Worm (Caenorhabditis elegans): ENCODE measurements around the gene Y54H5A.2.

Y54H5A.2 gene

ce11 chrIII:5102616-5103015 is 46.8 kb downstream of the Y54H5A.2 start, which contains the start of gene F54D8.6:
F54D8.6 (plus strand) TSS chrIII:5102985.
- no peak for TF ChIP-seq hmbx-1 (tag; optimal IDR thresholded peaks at IDR 0.05)
- TF ChIP-seq ama-1 (optimal IDR thresholded peaks at IDR 0.05): no peak
- no peak for TF ChIP-seq B0310.2 (tag; optimal IDR thresholded peaks at IDR 0.05)
- TF ChIP-seq flt-1 (GFP tag; IDR thresholded peaks at IDR 0.05): no peak
- no peak for TF ChIP-seq sea-1 (GFP tag; conservative IDR thresholded peaks at IDR 0.05)
- no peak for TF ChIP-seq hnd-1 (tag; optimal IDR thresholded peaks at IDR 0.05)
- no peak for TF ChIP-seq aly-1 (tag; optimal IDR thresholded peaks at IDR 0.05)
- TF ChIP-seq ceh-13 (GFP tag; optimal IDR thresholded peaks at IDR 0.05): no peak

- no peak for TF ChIP-seq hmg-4 (GFP tag; optimal IDR thresholded peaks at IDR 0.05)
- no peak for TF ChIP-seq scrt-1 (GFP tag; IDR thresholded peaks at IDR 0.05)
- no peak for TF ChIP-seq hnd-1 (tag; optimal IDR thresholded peaks at IDR 0.05)
- no peak for TF ChIP-seq sea-1 (GFP tag; conservative IDR thresholded peaks at IDR 0.05)
- no peak for TF ChIP-seq pes-1 (GFP tag; IDR thresholded peaks at IDR 0.05)
- TF ChIP-seq ama-1 (optimal IDR thresholded peaks at IDR 0.05): no peak
- TF ChIP-seq B0310.2 (tag; optimal IDR thresholded peaks at IDR 0.05): no peak
- no peak for TF ChIP-seq aly-1 (tag; optimal IDR thresholded peaks at IDR 0.05)
- no peak for TF ChIP-seq ceh-13 (GFP tag; optimal IDR thresholded peaks at IDR 0.05)
- TF ChIP-seq tbx-37 (GFP tag; conservative IDR thresholded peaks at IDR 0.05): no peak
- no peak for TF ChIP-seq ets-7 (tag; optimal IDR thresholded peaks at IDR 0.05)
- no peak for TF ChIP-seq hmbx-1 (tag; optimal IDR thresholded peaks at IDR 0.05)
- TF ChIP-seq F13C5.2 (tag; optimal IDR thresholded peaks at IDR 0.05): no peak
- TF ChIP-seq ceh-36 (tag; optimal IDR thresholded peaks at IDR 0.05): no peak
- TF ChIP-seq tbx-11 (GFP tag; IDR thresholded peaks at IDR 0.05): no peak
- TF ChIP-seq tra-4 (tag; optimal IDR thresholded peaks at IDR 0.05): no peak
Observed at ce11 chrIII:5099500-5099899, 49.9 kb downstream of the Y54H5A.2 start.

DNA sequence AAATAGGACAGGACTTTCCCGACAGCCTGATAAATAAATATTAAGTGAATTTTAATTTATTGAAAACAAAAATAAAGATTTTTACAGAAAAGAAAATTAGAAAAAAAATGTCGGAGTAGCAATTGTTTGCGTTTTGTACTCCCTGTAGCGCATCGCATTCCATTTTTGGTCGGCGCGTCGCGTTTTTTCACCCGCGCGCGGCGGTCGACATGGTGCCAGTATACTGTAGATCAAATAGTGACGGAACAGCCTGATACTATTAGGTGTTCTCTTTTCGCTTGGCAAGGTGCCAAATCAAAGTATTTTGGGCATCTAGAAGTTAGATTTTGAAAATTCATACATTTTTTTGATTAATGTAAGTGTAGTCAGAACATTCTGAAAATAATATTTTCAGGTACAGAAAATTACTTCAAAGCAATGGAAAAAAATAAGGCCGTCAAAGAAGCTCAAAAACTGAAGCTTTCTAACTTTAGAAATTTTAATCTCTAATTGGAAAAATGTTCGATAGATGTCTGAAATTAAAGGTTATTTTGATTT is 50.6 kb downstream of the Y54H5A.2 start:
- TF ChIP-seq hmbx-1 (tag; optimal IDR thresholded peaks at IDR 0.05) (no peak), tbx-11 (GFP tag; IDR thresholded peaks at IDR 0.05) (no peak), tra-4 (tag; optimal IDR thresholded peaks at IDR 0.05) (no peak), sea-1 (GFP tag; conservative IDR thresholded peaks at IDR 0.05) (no peak), scrt-1 (GFP tag; IDR thresholded peaks at IDR 0.05) (no peak), B0310.2 (tag; optimal IDR thresholded peaks at IDR 0.05) (no peak), pes-1 (GFP tag; IDR thresholded peaks at IDR 0.05) (no peak), flt-1 (GFP tag; IDR thresholded peaks at IDR 0.05) (no peak), F13C5.2 (tag; optimal IDR thresholded peaks at IDR 0.05) (no peak), hmg-4 (GFP tag; optimal IDR thresholded peaks at IDR 0.05) (no peak), ceh-36 (tag; optimal IDR thresholded peaks at IDR 0.05) (no peak), ceh-13 (GFP tag; optimal IDR thresholded peaks at IDR 0.05) (no peak), tbx-37 (GFP tag; conservative IDR thresholded peaks at IDR 0.05) (no peak)

DNA sequence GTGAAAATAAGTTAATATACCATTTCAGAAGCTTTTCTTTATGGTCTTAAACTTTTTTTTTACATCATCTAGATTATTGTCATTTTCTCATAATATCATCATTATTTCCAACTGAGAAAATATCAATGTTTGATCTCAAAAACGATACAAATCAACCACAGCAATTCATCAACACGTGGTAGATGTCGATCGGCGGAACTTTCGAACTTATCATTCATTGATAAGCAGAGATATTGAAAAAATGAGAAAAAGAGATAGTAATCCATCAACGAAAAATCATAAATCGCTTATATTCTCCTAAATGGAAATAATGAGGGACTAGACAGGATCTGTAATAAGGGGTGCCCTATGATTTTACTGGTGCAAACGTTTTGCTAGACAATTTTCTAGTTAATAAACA is 52.6 kb downstream of the Y54H5A.2 start:
- TF ChIP-seq tbx-11 (GFP tag; IDR thresholded peaks at IDR 0.05) (no peak), ceh-36 (tag; optimal IDR thresholded peaks at IDR 0.05) (no peak), ets-7 (tag; optimal IDR thresholded peaks at IDR 0.05) (no peak), ama-1 (optimal IDR thresholded peaks at IDR 0.05) (no peak), hmg-4 (GFP tag; optimal IDR thresholded peaks at IDR 0.05) (no peak), tra-4 (tag; optimal IDR thresholded peaks at IDR 0.05) (no peak), F13C5.2 (tag; optimal IDR thresholded peaks at IDR 0.05) (no peak)

ce11 chrIII:5094506-5094905 is 54.9 kb downstream of the Y54H5A.2 start, which contains the start of gene F54D8.10:
F54D8.10 (plus strand) TSS chrIII:5094806.
- TF ChIP-seq sea-1 (GFP tag; conservative IDR thresholded peaks at IDR 0.05) (no peak), F13C5.2 (tag; optimal IDR thresholded peaks at IDR 0.05) (no peak), ceh-36 (tag; optimal IDR thresholded peaks at IDR 0.05) (no peak), flt-1 (GFP tag; IDR thresholded peaks at IDR 0.05) (no peak), aly-1 (tag; optimal IDR thresholded peaks at IDR 0.05) (no peak), scrt-1 (GFP tag; IDR thresholded peaks at IDR 0.05) (no peak)

DNA sequence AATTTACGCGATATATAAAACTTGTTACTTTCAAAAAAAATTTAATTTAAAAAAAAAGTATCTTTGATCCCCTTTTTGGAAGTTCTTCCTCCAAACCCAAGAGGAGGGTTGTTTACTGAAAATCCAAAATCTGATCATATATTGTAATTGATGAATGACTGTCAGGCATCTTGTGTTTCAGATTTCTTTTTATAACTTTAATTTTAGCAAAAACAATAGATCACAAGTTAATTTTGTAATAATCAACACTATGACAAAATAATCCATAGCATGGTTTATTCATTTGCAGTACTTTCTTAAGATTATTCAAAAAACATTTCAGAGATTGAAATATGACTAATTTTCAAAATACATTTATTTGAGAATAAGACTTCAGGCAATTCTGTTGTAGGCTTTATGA is 57.0 kb downstream of the Y54H5A.2 start:
- no peak for TF ChIP-seq F13C5.2 (tag; optimal IDR thresholded peaks at IDR 0.05)
- no peak for TF ChIP-seq ets-7 (tag; optimal IDR thresholded peaks at IDR 0.05)
- no peak for TF ChIP-seq B0310.2 (tag; optimal IDR thresholded peaks at IDR 0.05)
- TF ChIP-seq hnd-1 (tag; optimal IDR thresholded peaks at IDR 0.05): no peak
- TF ChIP-seq tbx-37 (GFP tag; conservative IDR thresholded peaks at IDR 0.05): no peak
- TF ChIP-seq ceh-36 (tag; optimal IDR thresholded peaks at IDR 0.05): no peak
- TF ChIP-seq sea-1 (GFP tag; conservative IDR thresholded peaks at IDR 0.05): no peak
- no peak for TF ChIP-seq scrt-1 (GFP tag; IDR thresholded peaks at IDR 0.05)
- no peak for TF ChIP-seq aly-1 (tag; optimal IDR thresholded peaks at IDR 0.05)
- no peak for TF ChIP-seq hmg-4 (GFP tag; optimal IDR thresholded peaks at IDR 0.05)
- TF ChIP-seq tbx-11 (GFP tag; IDR thresholded peaks at IDR 0.05): no peak
- TF ChIP-seq hmbx-1 (tag; optimal IDR thresholded peaks at IDR 0.05): no peak
- no peak for TF ChIP-seq flt-1 (GFP tag; IDR thresholded peaks at IDR 0.05)
- no peak for TF ChIP-seq tra-4 (tag; optimal IDR thresholded peaks at IDR 0.05)
- TF ChIP-seq pes-1 (GFP tag; IDR thresholded peaks at IDR 0.05): no peak
- TF ChIP-seq ceh-13 (GFP tag; optimal IDR thresholded peaks at IDR 0.05): no peak
- TF ChIP-seq ama-1 (optimal IDR thresholded peaks at IDR 0.05): no peak

DNA sequence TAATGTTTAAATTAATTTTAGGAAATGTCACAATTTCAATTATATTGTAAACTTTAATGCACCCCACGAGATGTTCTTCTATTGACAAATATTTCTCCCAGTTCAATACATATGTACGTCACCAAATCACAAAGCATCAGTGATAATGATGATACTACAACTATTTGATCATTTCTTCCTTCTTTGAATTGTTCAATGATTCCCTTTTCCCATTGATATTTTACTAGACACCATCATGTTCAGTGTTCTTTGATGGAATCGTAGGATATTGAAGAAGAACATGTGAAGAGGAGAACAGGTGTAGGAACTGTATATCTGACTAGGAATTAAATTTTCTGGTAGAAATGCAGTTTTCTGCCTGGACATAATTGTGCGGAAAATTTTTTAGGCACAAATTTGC is 59.9 kb downstream of the Y54H5A.2 start:
- TF ChIP-seq ceh-36 (tag; optimal IDR thresholded peaks at IDR 0.05): no peak
- no peak for TF ChIP-seq tbx-11 (GFP tag; IDR thresholded peaks at IDR 0.05)
- no peak for TF ChIP-seq ceh-13 (GFP tag; optimal IDR thresholded peaks at IDR 0.05)
- TF ChIP-seq hnd-1 (tag; optimal IDR thresholded peaks at IDR 0.05): no peak
- TF ChIP-seq ets-7 (tag; optimal IDR thresholded peaks at IDR 0.05): no peak
- TF ChIP-seq hmg-4 (GFP tag; optimal IDR thresholded peaks at IDR 0.05): no peak
- no peak for TF ChIP-seq pes-1 (GFP tag; IDR thresholded peaks at IDR 0.05)
- TF ChIP-seq flt-1 (GFP tag; IDR thresholded peaks at IDR 0.05): no peak
- TF ChIP-seq aly-1 (tag; optimal IDR thresholded peaks at IDR 0.05): no peak

Data from whole organism, early embryonic.